Fruit fly (Drosophila melanogaster): ENCODE results near the gene CG34268.
A peak's percentile ranks its signal among the peaks of the same experiment; 100 is the strongest.

DNA sequence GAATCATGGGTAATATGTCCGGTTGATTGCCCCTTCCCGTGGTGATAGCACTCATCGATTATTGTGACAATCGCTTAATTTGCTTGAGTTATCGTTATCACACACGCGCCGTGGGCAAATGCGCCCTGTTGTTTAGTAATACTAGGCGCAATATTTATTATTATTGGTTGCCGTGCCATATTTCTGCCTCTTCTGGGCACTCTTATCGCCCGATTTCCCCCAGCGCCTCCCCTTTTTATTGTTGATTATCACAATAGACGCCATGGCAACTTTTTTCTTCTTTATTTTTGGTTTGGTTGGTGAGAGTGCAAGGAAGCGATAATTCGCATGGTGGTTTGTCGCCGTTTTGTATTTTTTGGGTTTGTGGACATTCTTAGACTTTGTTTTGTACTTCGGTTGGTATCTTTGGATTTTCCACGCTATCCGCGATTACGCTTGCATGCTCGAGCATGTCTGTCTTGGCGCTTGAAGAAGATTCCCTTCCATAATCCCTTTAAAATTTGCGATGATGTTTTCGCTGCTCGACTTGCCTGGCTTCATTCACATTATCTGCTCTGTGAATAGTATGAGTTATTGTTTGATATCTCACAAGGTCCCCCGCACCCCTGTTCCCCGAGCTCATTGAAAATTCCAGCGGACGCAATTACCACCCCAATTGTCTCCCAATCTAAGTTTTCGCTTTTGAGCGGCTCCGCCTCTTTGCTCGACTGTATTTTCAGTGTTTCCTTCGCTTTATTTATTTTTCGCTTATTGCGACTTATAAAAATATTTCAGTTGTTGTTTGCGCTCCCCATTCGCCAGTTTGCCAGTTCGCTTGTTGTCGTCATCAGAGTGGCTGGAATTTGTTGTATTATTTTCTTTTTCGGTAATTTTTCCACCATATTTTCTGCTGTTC, 47.8 kb downstream of the CG34268 start:
- TF ChIP-seq psq (GFP tag; optimal IDR thresholded peaks at IDR 0.05) (peak; percentile 55), N (GFP tag; optimal IDR thresholded peaks at IDR 0.05) (no peak), sage (GFP tag; optimal IDR thresholded peaks at IDR 0.05) (peak; percentile 18)

Measured in whole organism, wandering third instar larva.